Fruit fly (Drosophila melanogaster): Measurements from ENCODE around the gene mex1.
A peak's percentile ranks its signal among the peaks of the same experiment; 100 is the strongest.

mex1 gene

DNA sequence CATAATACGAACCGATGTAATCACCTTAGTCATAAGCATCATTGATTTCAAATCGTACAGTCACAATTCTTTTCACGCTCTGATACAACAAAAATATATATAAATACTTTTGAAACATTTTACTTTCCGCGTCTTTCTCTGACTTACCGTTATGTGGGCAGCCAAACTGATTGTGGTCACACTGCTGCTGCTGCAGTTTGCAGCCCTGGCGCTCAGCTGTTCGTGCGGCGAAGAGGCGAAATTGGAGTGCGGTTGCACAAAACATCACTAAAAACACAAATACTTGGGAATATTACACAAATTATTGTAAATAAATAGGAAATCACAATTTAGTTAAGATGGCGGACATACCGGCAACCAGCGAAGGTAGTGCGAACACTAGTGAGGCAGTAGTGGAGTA lies 10.0 kb downstream of the mex1 start, which contains the start of the genes gdl and gdl-ORF39 (continued):
- TF ChIP-seq trem (tag; optimal IDR thresholded peaks at IDR 0.05) (peak; percentile 36), CG11093 (GFP tag; IDR thresholded peaks at IDR 0.05) (no peak), unc-4 (GFP tag; IDR thresholded peaks at IDR 0.05; ENCODE audit: partially characterized antibody) (peak; percentile 32; the same call in 1 of the 2 replicates), CG15696 (tag; optimal IDR thresholded peaks at IDR 0.05) (no peak), otp (GFP tag; IDR thresholded peaks at IDR 0.05) (no peak), CG2116 (GFP tag; optimal IDR thresholded peaks at IDR 0.05) (peak; percentile 50), pzg (GFP tag; optimal IDR thresholded peaks at IDR 0.05) (peak; percentile 86), fru (optimal IDR thresholded peaks at IDR 0.05) (no peak), pum (GFP tag; optimal IDR thresholded peaks at IDR 0.05) (no peak), Ets97D (GFP tag; optimal IDR thresholded peaks at IDR 0.05) (no peak), CG10274 (GFP tag; optimal IDR thresholded peaks at IDR 0.05) (no peak), Optix (GFP tag; IDR thresholded peaks at IDR 0.05) (no peak), zfh1 (GFP tag; IDR thresholded peaks at IDR 0.05) (no peak), CG17802 (tag; optimal IDR thresholded peaks at IDR 0.05) (no peak), mam (GFP tag; optimal IDR thresholded peaks at IDR 0.05) (no peak), CG3726 (GFP tag; IDR thresholded peaks at IDR 0.05) (no peak), kni (GFP tag; optimal IDR thresholded peaks at IDR 0.05) (no peak), Ptx1 (GFP tag; IDR thresholded peaks at IDR 0.05) (no peak), CG15601 (tag; optimal IDR thresholded peaks at IDR 0.05) (peak; percentile 6), Six4 (GFP tag; optimal IDR thresholded peaks at IDR 0.05) (no peak), CG7987 (GFP tag; optimal IDR thresholded peaks at IDR 0.05) (no peak), Xrp1 (GFP tag; IDR thresholded peaks at IDR 0.05) (no peak), CG15073 (GFP tag; optimal IDR thresholded peaks at IDR 0.05) (no peak), Nf-YC (tag; optimal IDR thresholded peaks at IDR 0.05) (no peak), CG4360 (GFP tag; IDR thresholded peaks at IDR 0.05) (no peak), MESR4 (GFP tag; optimal IDR thresholded peaks at IDR 0.05) (peak; percentile 31), CG10209 (GFP tag; optimal IDR thresholded peaks at IDR 0.05) (no peak), CG4404 (GFP tag; IDR thresholded peaks at IDR 0.05) (no peak), ssp (GFP tag; IDR thresholded peaks at IDR 0.05) (no peak), slou (GFP tag; optimal IDR thresholded peaks at IDR 0.05) (no peak), tap (tag; optimal IDR thresholded peaks at IDR 0.05) (no peak), MBD-R2 (GFP tag; IDR thresholded peaks at IDR 0.05) (peak; percentile 78), ftz-f1 (GFP tag; optimal IDR thresholded peaks at IDR 0.05) (no peak), Dll (GFP tag; IDR thresholded peaks at IDR 0.05; ENCODE audit: partially characterized antibody) (0 out of 4 replicates have a peak, but pooled peaks have one; percentile 31), CG17829 (tag; optimal IDR thresholded peaks at IDR 0.05) (peak; percentile 32), CG9797 (GFP tag; optimal IDR thresholded peaks at IDR 0.05) (peak; percentile 44), CG4617 (GFP tag; optimal IDR thresholded peaks at IDR 0.05; ENCODE audit: borderline replicate concordance) (no peak), CG6254 (GFP tag; optimal IDR thresholded peaks at IDR 0.05) (no peak), peb (GFP tag; IDR thresholded peaks at IDR 0.05) (no peak), amos (GFP tag; IDR thresholded peaks at IDR 0.05; ENCODE audit: partially characterized antibody) (no peak; the same call in 1 of the 2 replicates), cwo (GFP tag; optimal IDR thresholded peaks at IDR 0.05) (no peak), ttk (GFP tag; IDR thresholded peaks at IDR 0.05) (no peak), CG7745 (tag; optimal IDR thresholded peaks at IDR 0.05) (no peak), CG42726 (GFP tag; IDR thresholded peaks at IDR 0.05; ENCODE audit: partially characterized antibody) (no peak), wdn (GFP tag; IDR thresholded peaks at IDR 0.05) (no peak), CG34224 (GFP tag; IDR thresholded peaks at IDR 0.05; ENCODE audit: partially characterized antibody) (peak; percentile 44; the same call in 2 of the 3 replicates), toy (GFP tag; IDR thresholded peaks at IDR 0.05) (no peak), kah (GFP tag; optimal IDR thresholded peaks at IDR 0.05) (no peak), CG6654 (GFP tag; optimal IDR thresholded peaks at IDR 0.05) (no peak), Hr78 (GFP tag; optimal IDR thresholded peaks at IDR 0.05) (no peak), CG1603 (tag; optimal IDR thresholded peaks at IDR 0.05) (peak; percentile 51)

Data from whole organism, embryonic.